Worm (Caenorhabditis elegans) whole organism, L4 larva: ENCODE measurements around the gene Y70G10A.4.
"Not testable (repeated sequence)": the region's sequence is repeated elsewhere in the genome, so short reads cannot be mapped to it uniquely, and the experiment has no call there.

Source experiments
- D1046.2 ChIP-seq: fragments of 200-800 bp; sonication (Bioruptor generic); IDR thresholded peaks from 2 replicates; pipeline ENCODE4 v1.3.6; 2022; ENCODE audit warnings: missing genetic modification characterization, missing compliant biosample characterization
- F44E2.7 ChIP-seq: fragments of 200-800 bp; sonication (Bioruptor generic); IDR thresholded peaks from 2 replicates; pipeline ENCODE4 v2.1.2; 2022; ENCODE audit warnings: missing genetic modification characterization, missing compliant biosample characterization
- Y48G9A.11 ChIP-seq: fragments of 200-800 bp; sonication (Bioruptor generic); IDR thresholded peaks from 2 replicates; pipeline ENCODE4 v1.3.6; 2022; ENCODE audit warnings: missing genetic modification reagents, missing genetic modification characterization, missing compliant biosample characterization
- Y75B8A.6 ChIP-seq: fragments of 200-800 bp; sonication (Bioruptor generic); IDR thresholded peaks from 2 replicates; pipeline ENCODE4 v1.3.6; 2022; ENCODE audit warnings: missing genetic modification reagents, missing genetic modification characterization, missing compliant biosample characterization
- aha-1 ChIP-seq: fragments of 150-350 bp; peaks from one replicate; lab custom pipeline; 2014; ENCODE audit warnings: missing biosample characterization, missing genetic modification characterization
- arid-1 ChIP-seq: fragments of 200-800 bp; sonication (Bioruptor generic); conservative IDR thresholded peaks from 2 replicates; pipeline ENCODE4 v1.3.6; 2022; ENCODE audit warnings: missing genetic modification reagents, missing genetic modification characterization, missing compliant biosample characterization
- attf-4 ChIP-seq: sonication (generic microtip); optimal IDR thresholded peaks from 3 replicates; lab custom pipeline; 2017; ENCODE audit warnings: missing biosample characterization, missing genetic modification characterization
- ceh-20 ChIP-seq: fragments of 200-800 bp; sonication (Bioruptor generic); IDR thresholded peaks from 2 replicates; pipeline ENCODE4 v1.3.6; 2022; ENCODE audit warnings: missing genetic modification reagents, missing genetic modification characterization, missing compliant biosample characterization
- ceh-44 ChIP-seq: fragments of 200-800 bp; sonication (Bioruptor generic); IDR thresholded peaks from 2 replicates; pipeline ENCODE4 v1.3.6; 2022; ENCODE audit warnings: missing genetic modification reagents, missing genetic modification characterization, missing compliant biosample characterization
- cey-2 ChIP-seq: sonication (generic microtip); optimal IDR thresholded peaks from 3 replicates; lab custom pipeline; 2017; ENCODE audit warnings: missing genetic modification characterization, mild to moderate bottlenecking, missing compliant biosample characterization, antibody characterized with exemption, borderline replicate concordance; ENCODE audit not compliant: insufficient read depth
- daf-12 ChIP-seq: fragments of 150-350 bp; optimal IDR thresholded peaks from 2 replicates; lab custom pipeline; 2014; ENCODE audit warnings: missing biosample characterization, missing genetic modification reagents, missing genetic modification characterization
- daf-16 ChIP-seq, 3 experiments: sonication (generic microtip); optimal IDR thresholded peaks; 2 replicates each; lab custom pipeline; 2016 to 2017; ENCODE audit warnings: missing genetic modification characterization in 3 of 3, missing genetic modification reagents in 3 of 3, mild to moderate bottlenecking in 2 of 3, missing compliant biosample characterization in 2 of 3, missing biosample characterization in 1 of 3, moderate library complexity in 1 of 3
- duxl-1 ChIP-seq: sonication (generic microtip); optimal IDR thresholded peaks from 2 replicates; lab custom pipeline; 2016; ENCODE audit warnings: mild to moderate bottlenecking, missing genetic modification characterization, moderate library complexity, missing compliant biosample characterization; ENCODE audit not compliant: poor library complexity
- egl-27 ChIP-seq: sonication (generic microtip); optimal IDR thresholded peaks from 3 replicates; lab custom pipeline; 2017; ENCODE audit warnings: missing biosample characterization, missing genetic modification reagents, missing genetic modification characterization
- fkh-10 ChIP-seq: fragments of 150-350 bp; optimal IDR thresholded peaks from 2 replicates; lab custom pipeline; 2014; ENCODE audit warnings: missing biosample characterization, missing genetic modification reagents, missing genetic modification characterization
- hif-1 ChIP-seq, 2 experiments: sonication (generic microtip); optimal IDR thresholded peaks; 2 replicates each; lab custom pipeline; 2016 to 2017; ENCODE audit warnings: missing compliant biosample characterization in 2 of 2, missing genetic modification characterization in 2 of 2, missing genetic modification reagents in 2 of 2, missing genotype in 2 of 2, mild to moderate bottlenecking in 1 of 2
- hmg-1.1 ChIP-seq: fragments of 200-800 bp; sonication (Bioruptor generic); IDR thresholded peaks from 2 replicates; pipeline ENCODE4 v1.3.6; 2022; ENCODE audit warnings: missing genetic modification reagents, missing genetic modification characterization, missing compliant biosample characterization
- jun-1 ChIP-seq: fragments of 150-350 bp; optimal IDR thresholded peaks from 2 replicates; lab custom pipeline; 2014; ENCODE audit warnings: missing biosample characterization, missing genetic modification reagents, missing genetic modification characterization
- lim-7 ChIP-seq: fragments of 200-800 bp; sonication (Bioruptor generic); IDR thresholded peaks from 2 replicates; pipeline ENCODE4 v1.3.6; 2022; ENCODE audit warnings: missing genetic modification characterization, missing compliant biosample characterization
- lin-15B ChIP-seq: fragments of 150-350 bp; sonication (generic microtip); optimal IDR thresholded peaks from 3 replicates; lab custom pipeline; 2014; ENCODE audit warnings: missing biosample characterization, missing genetic modification characterization
- lin-29 ChIP-seq: fragments of 200-800 bp; sonication (Bioruptor generic); IDR thresholded peaks from 2 replicates; pipeline ENCODE4 v1.3.6; 2022; ENCODE audit warnings: missing genetic modification reagents, missing genetic modification characterization, missing compliant biosample characterization
- lsy-2 ChIP-seq, 2 experiments: fragments of 150-350 bp in 1 of 2; sonication (generic microtip) in 1 of 2; optimal IDR thresholded peaks; 2 replicates each; lab custom pipeline; 2014 to 2017; ENCODE audit warnings: missing biosample characterization in 2 of 2, missing genetic modification characterization in 2 of 2
- mxl-2 ChIP-seq: fragments of 200-800 bp; sonication (Bioruptor generic); conservative IDR thresholded peaks from 2 replicates; pipeline ENCODE4 v1.3.6; 2022; ENCODE audit warnings: missing genetic modification reagents, missing genetic modification characterization, missing compliant biosample characterization
- nhr-6 ChIP-seq: fragments of 150-350 bp; optimal IDR thresholded peaks from 2 replicates; lab custom pipeline; 2014; ENCODE audit warnings: missing biosample characterization, missing genetic modification characterization
- saeg-2 ChIP-seq: fragments of 200-800 bp; sonication (Bioruptor generic); IDR thresholded peaks from 2 replicates; pipeline ENCODE4 v1.3.6; 2022; ENCODE audit warnings: missing genetic modification reagents, missing genetic modification characterization, missing compliant biosample characterization
- set-16 ChIP-seq: fragments of 200-800 bp; sonication (Bioruptor generic); IDR thresholded peaks from 2 replicates; pipeline ENCODE4 v1.3.6; 2022; ENCODE audit warnings: missing genetic modification reagents, missing genetic modification characterization, missing compliant biosample characterization
- unc-130 ChIP-seq: sonication (generic microtip); optimal IDR thresholded peaks from 2 replicates; lab custom pipeline; 2016; ENCODE audit warnings: missing genetic modification reagents, missing genetic modification characterization, missing compliant biosample characterization
- unc-62 ChIP-seq, 3 experiments: fragments of 150-350 bp in 1 of 3; sonication (generic microtip); optimal IDR thresholded peaks in 2 of 3; peaks in 1 of 3; 1 replicate in 1 of 3; 2 replicates in 2 of 3; lab custom pipeline; 2014 to 2017; ENCODE audit warnings: missing biosample characterization in 3 of 3, missing genetic modification characterization in 3 of 3, missing genetic modification reagents in 3 of 3, missing genotype in 1 of 3
- zag-1 ChIP-seq: fragments of 150-350 bp; optimal IDR thresholded peaks from 2 replicates; lab custom pipeline; 2014; ENCODE audit warnings: missing biosample characterization, missing genetic modification characterization
- zfp-2 ChIP-seq: sonication (generic microtip); optimal IDR thresholded peaks from 2 replicates; lab custom pipeline; 2016; ENCODE audit warnings: mild to moderate bottlenecking, missing genetic modification characterization, missing compliant biosample characterization
- zip-11 ChIP-seq: fragments of 200-800 bp; sonication (Bioruptor generic); IDR thresholded peaks from 2 replicates; pipeline ENCODE4 v1.3.6; 2022; ENCODE audit warnings: missing genetic modification characterization, missing compliant biosample characterization
- ztf-7 ChIP-seq: fragments of 150-350 bp; optimal IDR thresholded peaks from 2 replicates; lab custom pipeline; 2014; ENCODE audit warnings: missing biosample characterization, missing genetic modification characterization

Y70G10A.4 gene

ce11 chrIII:10221860-10222259, at the start of gene Y70G10A.4:
TSS of gene Y70G10A.4 (plus strand) at chrIII:10222160.
- not testable (repeated sequence) for TF ChIP-seq zfp-2; cey-2 (tag; lab: Kevin White, UChicago); lin-15B (tag; lab: Kevin White, UChicago)

ce11 chrIII:10178023-10178422, 43.9 kb upstream of the Y70G10A.4 start:
- TF ChIP-seq hmg-1.1 (no peak), Y75B8A.6 (GFP tag; lab: Robert Waterston, UW) (no peak), unc-62 (GFP tag; optimal IDR thresholded peaks at IDR 0.05 in 1 of 2; lab: Kevin White, UChicago) (peak in 1 of 2 experiments; percentile 99), unc-62 (tag; optimal IDR thresholded peaks at IDR 0.05; lab: Kevin White, UChicago) (no peak)

- no peak for TF ChIP-seq ceh-20 (GFP tag; lab: Robert Waterston, UW)
- no peak for TF ChIP-seq F44E2.7 (GFP tag; lab: Robert Waterston, UW)
- TF ChIP-seq unc-62 (GFP tag; optimal IDR thresholded peaks at IDR 0.05 in 1 of 2; lab: Kevin White, UChicago), result peak in 1 of 2 experiments; percentile 19
- TF ChIP-seq unc-62 (tag; optimal IDR thresholded peaks at IDR 0.05; lab: Kevin White, UChicago), result no peak
- peak; percentile 95 for TF ChIP-seq aha-1 (tag; lab: Kevin White, UChicago)
These were observed 43.4 kb upstream of the Y70G10A.4 start for ce11 chrIII:10178552-10178951.

- TF ChIP-seq daf-12 (tag; lab: Kevin White, UChicago) (no peak), unc-62 (GFP tag; optimal IDR thresholded peaks at IDR 0.05 in 1 of 2; lab: Kevin White, UChicago) (peak in 1 of 2 experiments; percentile 97), unc-62 (tag; optimal IDR thresholded peaks at IDR 0.05; lab: Kevin White, UChicago) (no peak), zag-1 (tag; lab: Kevin White, UChicago) (no peak), attf-4 (tag; lab: Kevin White, UChicago) (no peak), unc-130 (GFP tag; lab: Kevin White, UChicago) (no peak), zip-11 (GFP tag; lab: Robert Waterston, UW) (no peak)
These were observed 42.5 kb upstream of the Y70G10A.4 start for ce11 chrIII:10179444-10179843.

- TF ChIP-seq unc-62 (GFP tag; optimal IDR thresholded peaks at IDR 0.05 in 1 of 2; lab: Kevin White, UChicago) (peak in 1 of 2 experiments; percentile 90), unc-62 (tag; optimal IDR thresholded peaks at IDR 0.05; lab: Kevin White, UChicago) (no peak), ztf-7 (tag; lab: Kevin White, UChicago) (no peak)
These were observed 40.1 kb upstream of the Y70G10A.4 start for ce11 chrIII:10181868-10182267.

- TF ChIP-seq D1046.2 (GFP tag; lab: Robert Waterston, UW), result no peak
- TF ChIP-seq mxl-2 (GFP tag; lab: Robert Waterston, UW), result no peak
- no peak for TF ChIP-seq lim-7 (GFP tag; lab: Robert Waterston, UW)
- peak in 1 of 2 experiments; percentile 49 for TF ChIP-seq unc-62 (GFP tag; optimal IDR thresholded peaks at IDR 0.05 in 1 of 2; lab: Kevin White, UChicago)
- no peak for TF ChIP-seq unc-62 (tag; optimal IDR thresholded peaks at IDR 0.05; lab: Kevin White, UChicago)
- TF ChIP-seq egl-27 (tag; lab: Kevin White, UChicago), result no peak
- TF ChIP-seq unc-130 (GFP tag; lab: Kevin White, UChicago), result no peak
These were observed 35.8 kb upstream of the Y70G10A.4 start, which contains the start of gene unc-47 for ce11 chrIII:10186160-10186559. TSS of gene unc-47 (minus strand) at chrIII:10186260.

ce11 chrIII:10187840-10188239, 34.1 kb upstream of the Y70G10A.4 start:
- peak; percentile 75 for TF ChIP-seq fkh-10 (GFP tag; lab: Kevin White, UChicago)
- TF ChIP-seq lsy-2 (tag; optimal IDR thresholded peaks at IDR 0.05; lab: Kevin White, UChicago), result peak in 1 of 2 experiments; percentile 8
- TF ChIP-seq hmg-1.1, result peak; percentile 66
- no peak for TF ChIP-seq duxl-1 (tag; lab: Kevin White, UChicago)
- TF ChIP-seq aha-1 (tag; lab: Kevin White, UChicago), result peak; percentile 43
- TF ChIP-seq attf-4 (tag; lab: Kevin White, UChicago), result no peak

- TF ChIP-seq hif-1 (tag; optimal IDR thresholded peaks at IDR 0.05; lab: Kevin White, UChicago) (no peak), fkh-10 (GFP tag; lab: Kevin White, UChicago) (no peak), ceh-44 (GFP tag; lab: Robert Waterston, UW) (no peak), nhr-6 (tag; lab: Kevin White, UChicago) (no peak), saeg-2 (GFP tag; lab: Robert Waterston, UW) (no peak), jun-1 (tag; lab: Kevin White, UChicago) (no peak), Y48G9A.11 (no peak), set-16 (GFP tag; lab: Robert Waterston, UW) (no peak), arid-1 (GFP tag; lab: Robert Waterston, UW) (no peak), attf-4 (tag; lab: Kevin White, UChicago) (no peak), daf-16 (GFP tag; optimal IDR thresholded peaks at IDR 0.05; lab: Kevin White, UChicago) (no peak), daf-16 (tag; optimal IDR thresholded peaks at IDR 0.05; lab: Kevin White, UChicago) (no peak), lin-29 (no peak)
These were observed 33.0 kb upstream of the Y70G10A.4 start, which contains the start of gene epac-1 for ce11 chrIII:10188912-10189311. TSS of gene epac-1 (plus strand) at chrIII:10189212.
